Fruit fly (Drosophila melanogaster) whole organism, embryonic: ENCODE data around the gene Obp99c.
A peak's percentile ranks its signal among the peaks of the same experiment; 100 is the strongest.

ENCODE experiments used
- ATbp ChIP-seq: fragments of 200-800 bp; sonication (Bioruptor generic); optimal IDR thresholded peaks from 2 replicates; lab custom pipeline; 2017; ENCODE audit warnings: missing biosample characterization, mild to moderate bottlenecking, missing genetic modification characterization, missing genetic modification reagents
- Ada2b ChIP-seq: fragments of 200-800 bp; sonication (Bioruptor generic); IDR thresholded peaks from 2 replicates; pipeline ENCODE4 v1.3.6; 2022; ENCODE audit warnings: missing biosample characterization, missing genetic modification characterization
- B-H1 ChIP-seq: fragments of 200-800 bp; sonication (Bioruptor generic); IDR thresholded peaks from 3 replicates; pipeline ENCODE4 v1.3.6; 2022; ENCODE audit warnings: missing biosample characterization, missing genetic modification characterization
- CG16863 ChIP-seq: fragments of 200-800 bp; sonication (Bioruptor generic); optimal IDR thresholded peaks from 3 replicates; lab custom pipeline; 2016; ENCODE audit warnings: missing biosample characterization, missing genetic modification characterization
- CG18476 ChIP-seq: fragments of 200-800 bp; sonication (Bioruptor generic); optimal IDR thresholded peaks from 2 replicates; lab custom pipeline; 2016; ENCODE audit warnings: missing biosample characterization, mild to moderate bottlenecking, missing genetic modification characterization
- CG2202 ChIP-seq: fragments of 200-800 bp; sonication (Bioruptor generic); optimal IDR thresholded peaks from 2 replicates; lab custom pipeline; 2018; ENCODE audit warnings: missing biosample characterization, mild to moderate bottlenecking, missing genetic modification characterization
- CG2678 ChIP-seq: fragments of 200-800 bp; sonication (Bioruptor generic); optimal IDR thresholded peaks from 3 replicates; lab custom pipeline; 2019; ENCODE audit warnings: missing biosample characterization, mild to moderate bottlenecking, missing genetic modification characterization, moderate library complexity
- CG3726 ChIP-seq: fragments of 200-800 bp; sonication (Bioruptor generic); IDR thresholded peaks from 3 replicates; pipeline ENCODE4, ENCODE4 v1.3.6; 2022; ENCODE audit warnings: missing biosample characterization, missing genetic modification characterization
- CG4730 ChIP-seq: fragments of 200-800 bp; sonication (Bioruptor generic); IDR thresholded peaks from 2 replicates; pipeline ENCODE4 v1.3.6; 2022; ENCODE audit warnings: missing biosample characterization, missing genetic modification characterization
- CG5180 ChIP-seq: fragments of 200-800 bp; sonication (Bioruptor generic); optimal IDR thresholded peaks from 3 replicates; lab custom pipeline; 2017; ENCODE audit warnings: missing biosample characterization, missing genetic modification characterization, mild to moderate bottlenecking, moderate library complexity, missing genetic modification reagents
- CG5953 ChIP-seq: fragments of 200-800 bp; sonication (Bioruptor generic); IDR thresholded peaks from 2 replicates; pipeline ENCODE4 v1.3.6; 2022; ENCODE audit warnings: missing biosample characterization, missing genetic modification characterization
- CG6683 ChIP-seq: fragments of 200-800 bp; sonication (Bioruptor generic); optimal IDR thresholded peaks from 2 replicates; lab custom pipeline; 2017; ENCODE audit warnings: missing biosample characterization, mild to moderate bottlenecking, missing genetic modification characterization, missing genetic modification reagents
- CG7372 ChIP-seq: fragments of 200-800 bp; sonication (Bioruptor generic); IDR thresholded peaks from 2 replicates; pipeline ENCODE4 v1.3.6; 2022; ENCODE audit warnings: missing biosample characterization, missing genetic modification characterization
- CG7745 ChIP-seq: fragments of 200-800 bp; sonication (Bioruptor generic); optimal IDR thresholded peaks from 2 replicates; lab custom pipeline; 2018; ENCODE audit warnings: missing biosample characterization, mild to moderate bottlenecking, missing genetic modification characterization, moderate library complexity
- CG7786 ChIP-seq: fragments of 200-800 bp; sonication (Bioruptor generic); optimal IDR thresholded peaks from 2 replicates; lab custom pipeline; 2016; ENCODE audit warnings: missing biosample characterization, missing genetic modification characterization
- CG7839 ChIP-seq: fragments of 200-800 bp; sonication (Bioruptor generic); optimal IDR thresholded peaks from 3 replicates; lab custom pipeline; 2018; ENCODE audit warnings: missing biosample characterization, mild to moderate bottlenecking, missing genetic modification characterization, moderate library complexity
- CG7987 ChIP-seq: fragments of 200-800 bp; sonication (Bioruptor generic); optimal IDR thresholded peaks from 2 replicates; lab custom pipeline; 2018; ENCODE audit warnings: missing biosample characterization, mild to moderate bottlenecking, missing genetic modification characterization, moderate library complexity
- CG9876 ChIP-seq: fragments of 200-800 bp; sonication (Bioruptor generic); optimal IDR thresholded peaks from 2 replicates; lab custom pipeline; 2016; ENCODE audit warnings: missing biosample characterization, missing genetic modification characterization
- Dad ChIP-seq: fragments of 200-800 bp; sonication (Bioruptor generic); optimal IDR thresholded peaks from 3 replicates; lab custom pipeline; 2016; ENCODE audit warnings: missing biosample characterization, missing genetic modification characterization
- Deaf1 ChIP-seq: fragments of 200-800 bp; optimal IDR thresholded peaks from 3 replicates; lab custom pipeline; 2019; ENCODE audit warnings: missing biosample characterization, mild to moderate bottlenecking, missing genetic modification characterization, moderate library complexity
- Dll ChIP-seq: fragments of 200-800 bp; sonication (Bioruptor generic); IDR thresholded peaks from 4 replicates; pipeline ENCODE4 v1.3.6; 2022; ENCODE audit warnings: missing biosample characterization, missing genetic modification characterization; ENCODE audit not compliant: partially characterized antibody
- Eip74EF ChIP-seq, 2 experiments: fragments of 200-800 bp in 1 of 2; fragments of >200 bp in 1 of 2; sonication (Bioruptor generic) in 1 of 2; optimal IDR thresholded peaks; 2 replicates each; lab custom pipeline; 2017 to 2019; ENCODE audit warnings: missing biosample characterization in 2 of 2, missing genetic modification characterization in 2 of 2, mild to moderate bottlenecking in 1 of 2, moderate library complexity in 1 of 2
- Fer3 ChIP-seq: fragments of 200-800 bp; sonication (Bioruptor generic); optimal IDR thresholded peaks from 2 replicates; lab custom pipeline; 2018; ENCODE audit warnings: missing biosample characterization, mild to moderate bottlenecking, missing genetic modification characterization, moderate library complexity
- Mad ChIP-seq: fragments of 200-800 bp; sonication (Bioruptor generic); optimal IDR thresholded peaks from 2 replicates; lab custom pipeline; 2016; ENCODE audit warnings: missing biosample characterization, missing genetic modification characterization
- Nf-YB ChIP-seq: fragments of 200-800 bp; sonication (Bioruptor generic); optimal IDR thresholded peaks from 3 replicates; lab custom pipeline; 2019; ENCODE audit warnings: missing biosample characterization, mild to moderate bottlenecking, missing genetic modification characterization, moderate library complexity
- Oli ChIP-seq: fragments of 200-800 bp; sonication (Bioruptor generic); optimal IDR thresholded peaks from 2 replicates; lab custom pipeline; 2018; ENCODE audit warnings: missing biosample characterization, mild to moderate bottlenecking, missing genetic modification characterization, moderate library complexity
- Sry-δ ChIP-seq: fragments of 200-800 bp; sonication (Bioruptor generic); optimal IDR thresholded peaks from 2 replicates; lab custom pipeline; 2016; ENCODE audit warnings: missing biosample characterization, missing genetic modification characterization
- Taf1 ChIP-seq: fragments of 200-800 bp; sonication (Bioruptor generic); IDR thresholded peaks from 2 replicates; pipeline ENCODE4 v1.3.6; 2022; ENCODE audit warnings: missing biosample characterization, missing genetic modification characterization
- Trl ChIP-seq, 3 experiments: fragments of >200 bp in 2 of 3; fragments of 200-800 bp in 1 of 3; sonication (Bioruptor generic) in 1 of 3; optimal IDR thresholded peaks; 2 replicates in 1 of 3; 3 replicates in 2 of 3; lab custom pipeline; 2016 to 2017; ENCODE audit warnings: missing biosample characterization in 1 of 3, missing genetic modification characterization in 1 of 3
- al ChIP-seq: fragments of 200-800 bp; sonication (Bioruptor generic); IDR thresholded peaks from 2 replicates; pipeline ENCODE4 v1.3.6; 2022; ENCODE audit warnings: missing biosample characterization, missing genetic modification characterization
- ap ChIP-seq: fragments of 200-800 bp; sonication (Bioruptor generic); IDR thresholded peaks from 2 replicates; pipeline ENCODE4 v1.3.6; 2022; ENCODE audit warnings: missing biosample characterization, missing genetic modification characterization
- bcd ChIP-seq: fragments of 200-800 bp; sonication (Bioruptor generic); optimal IDR thresholded peaks from 2 replicates; lab custom pipeline; 2017; ENCODE audit warnings: missing biosample characterization, mild to moderate bottlenecking, missing genetic modification characterization
- br ChIP-seq: fragments of >200 bp; optimal IDR thresholded peaks from 2 replicates; lab custom pipeline; 2017
- btn ChIP-seq: fragments of 200-800 bp; sonication (Bioruptor generic); optimal IDR thresholded peaks from 2 replicates; lab custom pipeline; 2016; ENCODE audit warnings: missing biosample characterization, missing genetic modification characterization
- cas ChIP-seq: fragments of 200-800 bp; sonication (Bioruptor generic); IDR thresholded peaks from 2 replicates; pipeline ENCODE4 v1.3.6; 2022; ENCODE audit warnings: missing biosample characterization, missing genetic modification characterization
- cg ChIP-seq: fragments of 200-800 bp; sonication (Bioruptor generic); optimal IDR thresholded peaks from 3 replicates; lab custom pipeline; 2019; ENCODE audit warnings: missing biosample characterization, mild to moderate bottlenecking, missing genetic modification characterization, moderate library complexity
- chif ChIP-seq, 2 experiments: fragments of 200-800 bp; sonication (Bioruptor generic); optimal IDR thresholded peaks; 3 replicates each; lab custom pipeline; 2016; ENCODE audit warnings: missing biosample characterization in 2 of 2, missing genetic modification characterization in 2 of 2
- corto ChIP-seq: fragments of 200-800 bp; sonication (Bioruptor generic); optimal IDR thresholded peaks from 2 replicates; lab custom pipeline; 2016; ENCODE audit warnings: missing biosample characterization, mild to moderate bottlenecking, missing genetic modification characterization, moderate library complexity
- dysf ChIP-seq: fragments of 200-800 bp; sonication (Bioruptor generic); IDR thresholded peaks from 3 replicates; pipeline ENCODE4 v1.3.6; 2022; ENCODE audit warnings: missing biosample characterization, missing genetic modification characterization
- grn ChIP-seq: fragments of 200-800 bp; sonication (Bioruptor generic); optimal IDR thresholded peaks from 3 replicates; lab custom pipeline; 2017; ENCODE audit warnings: missing biosample characterization, missing genetic modification characterization
- lbe ChIP-seq: fragments of 200-800 bp; sonication (Bioruptor generic); optimal IDR thresholded peaks from 2 replicates; lab custom pipeline; 2016; ENCODE audit warnings: missing biosample characterization, mild to moderate bottlenecking, missing genetic modification characterization
- lmd ChIP-seq: fragments of 200-800 bp; sonication (Bioruptor generic); IDR thresholded peaks from 2 replicates; pipeline ENCODE4 v1.3.6; 2022; ENCODE audit warnings: missing biosample characterization, missing genetic modification characterization
- lola ChIP-seq, 3 experiments: fragments of >200 bp in 2 of 3; fragments of 200-800 bp in 1 of 3; sonication (Bioruptor generic) in 1 of 3; optimal IDR thresholded peaks; 2 replicates each; lab custom pipeline; 2017 to 2019; ENCODE audit warnings: missing biosample characterization in 3 of 3, missing genetic modification characterization in 3 of 3, mild to moderate bottlenecking in 1 of 3, moderate library complexity in 1 of 3
- nom ChIP-seq: fragments of 200-800 bp; sonication (Bioruptor generic); optimal IDR thresholded peaks from 2 replicates; lab custom pipeline; 2017; ENCODE audit warnings: missing biosample characterization, missing genetic modification characterization, mild to moderate bottlenecking, moderate library complexity, missing genetic modification reagents
- repo ChIP-seq: fragments of 200-800 bp; sonication (Bioruptor generic); optimal IDR thresholded peaks from 2 replicates; lab custom pipeline; 2016; ENCODE audit warnings: missing biosample characterization, missing genetic modification characterization
- scrt ChIP-seq: fragments of 200-800 bp; sonication (Bioruptor generic); optimal IDR thresholded peaks from 2 replicates; lab custom pipeline; 2018; ENCODE audit warnings: missing biosample characterization, mild to moderate bottlenecking, missing genetic modification characterization, moderate library complexity
- sisA ChIP-seq: fragments of 200-800 bp; sonication (Bioruptor generic); IDR thresholded peaks from 2 replicates; pipeline ENCODE4 v1.3.6; 2022; ENCODE audit warnings: missing biosample characterization, missing genetic modification characterization
- tna ChIP-seq: fragments of 200-800 bp; sonication (Bioruptor generic); IDR thresholded peaks from 2 replicates; pipeline ENCODE4 v1.3.6; 2022; ENCODE audit warnings: missing biosample characterization, missing genetic modification characterization; ENCODE audit not compliant: partially characterized antibody
- zen ChIP-seq: fragments of 200-800 bp; sonication (Bioruptor generic); optimal IDR thresholded peaks from 3 replicates; lab custom pipeline; 2018; ENCODE audit warnings: missing biosample characterization, mild to moderate bottlenecking, missing genetic modification characterization, moderate library complexity

Gene Obp99c

dm6 chr3R:29716782-29717317, 27.7 kb upstream of the Obp99c start, which contains the start of gene Obp99b (continued):
- TF ChIP-seq Eip74EF (GFP tag; optimal IDR thresholded peaks at IDR 0.05; lab: Kevin White, UChicago) (no peak), chif (GFP tag; optimal IDR thresholded peaks at IDR 0.05; lab: Kevin White, UChicago) (peak; percentile 56 to 84), Mad (GFP tag; lab: Kevin White, UChicago) (peak; percentile 78), CG7987 (GFP tag; lab: Kevin White, UChicago) (peak; percentile 88), Oli (tag; lab: Kevin White, UChicago) (peak; percentile 70), lbe (GFP tag; lab: Kevin White, UChicago) (no peak), tna (GFP tag; lab: Robert Waterston, UW) (no peak), Dll (GFP tag; lab: Robert Waterston, UW) (no peak), scrt (GFP tag; lab: Kevin White, UChicago) (peak; percentile 42), al (GFP tag; lab: Robert Waterston, UW) (peak; percentile 41; the same call in 1 of the 2 replicates), CG7745 (peak; percentile 49), Dad (peak; percentile 63), cas (GFP tag; lab: Robert Waterston, UW) (0 out of 2 replicates have a peak, but pooled peaks have one; percentile 20), CG2678 (peak; percentile 55), CG5953 (peak; percentile 74; the same call in 1 of the 2 replicates), Nf-YB (GFP tag; lab: Kevin White, UChicago) (peak; percentile 40), CG16863 (GFP tag; lab: Kevin White, UChicago) (peak; percentile 85), br (lab: Kevin White, UChicago) (no peak), CG5180 (GFP tag; lab: Kevin White, UChicago) (peak; percentile 62), Ada2b (GFP tag; lab: Robert Waterston, UW) (peak; percentile 61), CG4730 (GFP tag; lab: Robert Waterston, UW) (peak; percentile 79), zen (tag; lab: Kevin White, UChicago) (peak; percentile 66), Sry-δ (GFP tag; lab: Kevin White, UChicago) (peak; percentile 9), Deaf1 (tag; lab: Kevin White, UChicago) (no peak), lola (GFP tag; optimal IDR thresholded peaks at IDR 0.05; lab: Kevin White, UChicago) (peak in 1 of 3 experiments; percentile 23), CG7372 (GFP tag; lab: Robert Waterston, UW) (peak; percentile 60; the same call in 1 of the 2 replicates), corto (GFP tag; lab: Kevin White, UChicago) (no peak), Trl (optimal IDR thresholded peaks at IDR 0.05; lab: Kevin White, UChicago) (peak in 1 of 2 experiments; percentile 10), Trl (GFP tag; optimal IDR thresholded peaks at IDR 0.05; lab: Kevin White, UChicago) (peak; percentile 85), bcd (GFP tag; lab: Kevin White, UChicago) (peak; percentile 79), sisA (GFP tag; lab: Robert Waterston, UW) (peak; percentile 61), CG6683 (no peak), btn (GFP tag; lab: Kevin White, UChicago) (peak; percentile 83), CG3726 (GFP tag; lab: Robert Waterston, UW) (no peak), ATbp (GFP tag; lab: Kevin White, UChicago) (peak; percentile 82), grn (GFP tag; lab: Kevin White, UChicago) (no peak), cg (GFP tag; lab: Kevin White, UChicago) (no peak), CG7786 (GFP tag; lab: Kevin White, UChicago) (peak; percentile 55), CG2202 (tag; lab: Kevin White, UChicago) (peak; percentile 71), CG18476 (peak; percentile 47), CG9876 (peak; percentile 50), lmd (peak; percentile 65), repo (GFP tag; lab: Kevin White, UChicago) (peak; percentile 75), ap (GFP tag; lab: Robert Waterston, UW) (peak; percentile 74), dysf (GFP tag; lab: Robert Waterston, UW) (peak; percentile 80), Taf1 (GFP tag; lab: Robert Waterston, UW) (no peak), nom (GFP tag; lab: Kevin White, UChicago) (peak; percentile 75), CG7839 (tag; lab: Kevin White, UChicago) (peak; percentile 74), B-H1 (peak; percentile 61; the same call in 2 of the 3 replicates), Fer3 (peak; percentile 68)
